Fruit fly (Drosophila melanogaster) whole organism, embryonic: ENCODE results near the gene CG32137.

ENCODE experiments used
- CG10654 ChIP-seq: fragments of 200-800 bp; sonication (Bioruptor generic); optimal IDR thresholded peaks from 2 replicates; lab custom pipeline; 2016; ENCODE audit warnings: missing biosample characterization, missing genetic modification characterization
- CG11085 ChIP-seq: fragments of 200-800 bp; sonication (Bioruptor generic); IDR thresholded peaks from 2 replicates; pipeline ENCODE4 v1.3.6; 2022; ENCODE audit warnings: missing biosample characterization, missing genetic modification characterization
- CG12744 ChIP-seq: fragments of 200-800 bp; sonication (Bioruptor generic); optimal IDR thresholded peaks from 2 replicates; lab custom pipeline; 2016; ENCODE audit warnings: missing biosample characterization, missing genetic modification characterization
- CG1529 ChIP-seq: fragments of 200-800 bp; sonication (Bioruptor generic); optimal IDR thresholded peaks from 3 replicates; lab custom pipeline; 2018; ENCODE audit warnings: missing biosample characterization, missing genetic modification characterization
- CG17359 ChIP-seq: fragments of 200-800 bp; sonication (Bioruptor generic); optimal IDR thresholded peaks from 3 replicates; lab custom pipeline; 2018; ENCODE audit warnings: missing biosample characterization, mild to moderate bottlenecking, missing genetic modification characterization, moderate library complexity
- CG18262 ChIP-seq: fragments of 200-800 bp; optimal IDR thresholded peaks from 3 replicates; lab custom pipeline; 2019; ENCODE audit warnings: missing biosample characterization, mild to moderate bottlenecking, missing genetic modification characterization, moderate library complexity
- CG18619 ChIP-seq: fragments of 200-800 bp; sonication (Bioruptor generic); optimal IDR thresholded peaks from 3 replicates; lab custom pipeline; 2017; ENCODE audit warnings: missing biosample characterization, mild to moderate bottlenecking, missing genetic modification characterization
- CG2875 ChIP-seq: fragments of 200-800 bp; sonication (Bioruptor generic); optimal IDR thresholded peaks from 2 replicates; lab custom pipeline; 2017; ENCODE audit warnings: missing biosample characterization, mild to moderate bottlenecking, missing genetic modification characterization, missing genetic modification reagents
- CG30431 ChIP-seq: fragments of 200-800 bp; sonication (Bioruptor generic); optimal IDR thresholded peaks from 2 replicates; lab custom pipeline; 2017; ENCODE audit warnings: missing biosample characterization, missing genetic modification characterization
- CG31224 ChIP-seq: fragments of 200-800 bp; sonication (Bioruptor generic); IDR thresholded peaks from 2 replicates; pipeline ENCODE4 v1.3.6; 2022; ENCODE audit warnings: missing biosample characterization, missing genetic modification characterization
- CG31365 ChIP-seq: fragments of 200-800 bp; sonication (Bioruptor generic); optimal IDR thresholded peaks from 2 replicates; lab custom pipeline; 2018; ENCODE audit warnings: missing biosample characterization, mild to moderate bottlenecking, missing genetic modification characterization
- CG4854 ChIP-seq: fragments of 200-800 bp; sonication (Bioruptor generic); optimal IDR thresholded peaks from 2 replicates; lab custom pipeline; 2016; ENCODE audit warnings: missing biosample characterization, missing genetic modification characterization, inconsistent platforms
- CG5180 ChIP-seq: fragments of 200-800 bp; sonication (Bioruptor generic); optimal IDR thresholded peaks from 3 replicates; lab custom pipeline; 2017; ENCODE audit warnings: missing biosample characterization, missing genetic modification characterization, mild to moderate bottlenecking, moderate library complexity, missing genetic modification reagents
- CG6175 ChIP-seq: fragments of 200-800 bp; sonication (Bioruptor generic); IDR thresholded peaks from 3 replicates; pipeline ENCODE4 v1.3.6; 2022; ENCODE audit warnings: missing biosample characterization, missing genetic modification characterization
- CG6683 ChIP-seq: fragments of 200-800 bp; sonication (Bioruptor generic); optimal IDR thresholded peaks from 2 replicates; lab custom pipeline; 2017; ENCODE audit warnings: missing biosample characterization, mild to moderate bottlenecking, missing genetic modification characterization, missing genetic modification reagents
- CG6791 ChIP-seq: fragments of 200-800 bp; sonication (Bioruptor generic); IDR thresholded peaks from 3 replicates; pipeline ENCODE4 v1.3.6; 2022; ENCODE audit warnings: missing biosample characterization, missing genetic modification characterization; ENCODE audit not compliant: partially characterized antibody
- CG7372 ChIP-seq: fragments of 200-800 bp; sonication (Bioruptor generic); IDR thresholded peaks from 2 replicates; pipeline ENCODE4 v1.3.6; 2022; ENCODE audit warnings: missing biosample characterization, missing genetic modification characterization
- CG7786 ChIP-seq: fragments of 200-800 bp; sonication (Bioruptor generic); optimal IDR thresholded peaks from 2 replicates; lab custom pipeline; 2016; ENCODE audit warnings: missing biosample characterization, missing genetic modification characterization
- CG9609 ChIP-seq: fragments of 200-800 bp; sonication (Bioruptor generic); optimal IDR thresholded peaks from 3 replicates; lab custom pipeline; 2016; ENCODE audit warnings: missing biosample characterization, missing genetic modification characterization
- CG9797 ChIP-seq: fragments of 200-800 bp; sonication (Bioruptor generic); optimal IDR thresholded peaks from 3 replicates; lab custom pipeline; 2018; ENCODE audit warnings: missing biosample characterization, mild to moderate bottlenecking, missing genetic modification characterization
- CrebB ChIP-seq: fragments of 200-800 bp; sonication (Bioruptor generic); optimal IDR thresholded peaks from 3 replicates; lab custom pipeline; 2018; ENCODE audit warnings: missing biosample characterization, mild to moderate bottlenecking, missing genetic modification characterization
- D19A ChIP-seq: fragments of 200-800 bp; optimal IDR thresholded peaks from 3 replicates; lab custom pipeline; 2019; ENCODE audit warnings: missing biosample characterization, mild to moderate bottlenecking, missing genetic modification characterization, moderate library complexity
- Drgx ChIP-seq: fragments of 200-800 bp; sonication (Bioruptor generic); IDR thresholded peaks from 2 replicates; pipeline ENCODE4 v1.3.6; 2022; ENCODE audit warnings: missing biosample characterization, missing genetic modification characterization
- ERR ChIP-seq: fragments of 200-800 bp; sonication (Bioruptor generic); optimal IDR thresholded peaks from 2 replicates; lab custom pipeline; 2016; ENCODE audit warnings: missing biosample characterization, missing genetic modification characterization
- GATAe ChIP-seq: fragments of 200-800 bp; sonication (Bioruptor generic); conservative IDR thresholded peaks from 2 replicates; pipeline ENCODE4 v1.3.6; 2022; ENCODE audit warnings: missing biosample characterization, missing genetic modification characterization
- HLHmδ ChIP-seq: fragments of 200-800 bp; sonication (Bioruptor generic); optimal IDR thresholded peaks from 2 replicates; lab custom pipeline; 2018; ENCODE audit warnings: missing biosample characterization, mild to moderate bottlenecking, missing genetic modification characterization, moderate library complexity
- Hmr ChIP-seq: fragments of 200-800 bp; sonication (Bioruptor generic); optimal IDR thresholded peaks from 3 replicates; lab custom pipeline; 2017; ENCODE audit warnings: mild to moderate bottlenecking, missing biosample characterization, missing genetic modification reagents, missing genetic modification characterization
- Lpt ChIP-seq: fragments of >200 bp; optimal IDR thresholded peaks from 2 replicates; lab custom pipeline; 2018; ENCODE audit warnings: missing biosample characterization, missing genetic modification characterization
- Mes4 ChIP-seq: fragments of 200-800 bp; sonication (Bioruptor generic); optimal IDR thresholded peaks from 2 replicates; lab custom pipeline; 2016; ENCODE audit warnings: missing biosample characterization, missing genetic modification characterization
- Nf-YB ChIP-seq: fragments of 200-800 bp; sonication (Bioruptor generic); optimal IDR thresholded peaks from 3 replicates; lab custom pipeline; 2019; ENCODE audit warnings: missing biosample characterization, mild to moderate bottlenecking, missing genetic modification characterization, moderate library complexity
- Optix ChIP-seq: fragments of 200-800 bp; sonication (Bioruptor generic); IDR thresholded peaks from 3 replicates; pipeline ENCODE4 v1.3.6; 2022; ENCODE audit warnings: missing biosample characterization, missing genetic modification characterization
- Usf ChIP-seq: fragments of 200-800 bp; sonication (Bioruptor generic); optimal IDR thresholded peaks from 2 replicates; lab custom pipeline; 2017; ENCODE audit warnings: missing genotype, missing biosample characterization, missing genetic modification characterization
- Vsx1 ChIP-seq: fragments of 200-800 bp; sonication (Bioruptor generic); optimal IDR thresholded peaks from 2 replicates; lab custom pipeline; 2017; ENCODE audit warnings: missing biosample characterization, mild to moderate bottlenecking, missing genetic modification characterization, missing genetic modification reagents
- al ChIP-seq: fragments of 200-800 bp; sonication (Bioruptor generic); IDR thresholded peaks from 2 replicates; pipeline ENCODE4 v1.3.6; 2022; ENCODE audit warnings: missing biosample characterization, missing genetic modification characterization
- cad ChIP-seq: fragments of >200 bp; optimal IDR thresholded peaks from 2 replicates; lab custom pipeline; 2017; ENCODE audit warnings: missing biosample characterization, missing genetic modification characterization
- crc ChIP-seq: fragments of 200-800 bp; sonication (Bioruptor generic); optimal IDR thresholded peaks from 2 replicates; lab custom pipeline; 2016; ENCODE audit warnings: missing biosample characterization, missing genetic modification characterization
- crol ChIP-seq: fragments of 200-800 bp; sonication (Bioruptor generic); IDR thresholded peaks from 2 replicates; pipeline ENCODE4 v1.3.6; 2022; ENCODE audit warnings: missing biosample characterization, missing genetic modification characterization
- da ChIP-seq: fragments of 200-800 bp; sonication (Bioruptor generic); optimal IDR thresholded peaks from 2 replicates; lab custom pipeline; 2016; ENCODE audit warnings: missing biosample characterization, missing genetic modification characterization
- en ChIP-seq: fragments of 200-800 bp; sonication (Bioruptor generic); optimal IDR thresholded peaks from 2 replicates; lab custom pipeline; 2016; ENCODE audit warnings: missing biosample characterization, missing genetic modification characterization
- ewg ChIP-seq: fragments of 200-800 bp; sonication (Bioruptor generic); optimal IDR thresholded peaks from 3 replicates; lab custom pipeline; 2017; ENCODE audit warnings: mild to moderate bottlenecking, missing biosample characterization, missing genetic modification reagents, missing genetic modification characterization
- fd3F ChIP-seq: fragments of 200-800 bp; sonication (Bioruptor generic); optimal IDR thresholded peaks from 2 replicates; lab custom pipeline; 2018; ENCODE audit warnings: missing biosample characterization, mild to moderate bottlenecking, missing genetic modification characterization, moderate library complexity
- ftz-f1 ChIP-seq: fragments of 200-800 bp; sonication (Bioruptor generic); optimal IDR thresholded peaks from 2 replicates; lab custom pipeline; 2016; ENCODE audit warnings: missing biosample characterization, missing genetic modification characterization
- jumu ChIP-seq: fragments of 200-800 bp; sonication (Bioruptor generic); optimal IDR thresholded peaks from 3 replicates; lab custom pipeline; 2016; ENCODE audit warnings: missing biosample characterization, missing genetic modification characterization
- kay ChIP-seq: fragments of 200-800 bp; sonication (Bioruptor generic); optimal IDR thresholded peaks from 2 replicates; lab custom pipeline; 2016; ENCODE audit warnings: missing biosample characterization, missing genetic modification characterization
- kni ChIP-seq: fragments of 200-800 bp; sonication (Bioruptor generic); optimal IDR thresholded peaks from 3 replicates; lab custom pipeline; 2017; ENCODE audit warnings: mild to moderate bottlenecking, missing biosample characterization, missing genetic modification reagents, missing genetic modification characterization
- knrl ChIP-seq: fragments of 200-800 bp; sonication (Bioruptor generic); IDR thresholded peaks from 3 replicates; pipeline ENCODE4 v1.3.6; 2022; ENCODE audit warnings: missing biosample characterization, missing genetic modification characterization; ENCODE audit not compliant: partially characterized antibody
- maf-S ChIP-seq: fragments of 200-800 bp; sonication (Bioruptor generic); optimal IDR thresholded peaks from 2 replicates; lab custom pipeline; 2016; ENCODE audit warnings: missing biosample characterization, missing genetic modification characterization
- ranshi ChIP-seq: fragments of 200-800 bp; sonication (Bioruptor generic); IDR thresholded peaks from 2 replicates; pipeline ENCODE4 v1.3.6; 2022; ENCODE audit warnings: missing biosample characterization, missing genetic modification characterization
- sens ChIP-seq: fragments of 200-800 bp; sonication (Bioruptor generic); peaks from one replicate; lab custom pipeline; 2016; ENCODE audit warnings: missing biosample characterization, missing genetic modification characterization
- sens-2 ChIP-seq: fragments of 200-800 bp; sonication (Bioruptor generic); IDR thresholded peaks from 2 replicates; pipeline ENCODE4 v1.3.6; 2022; ENCODE audit warnings: missing biosample characterization, missing genetic modification characterization
- stc ChIP-seq: fragments of 200-800 bp; sonication (Bioruptor generic); IDR thresholded peaks from 2 replicates; pipeline ENCODE4 v1.3.6; 2022; ENCODE audit warnings: missing biosample characterization, missing genetic modification characterization
- usp ChIP-seq: fragments of >200 bp; optimal IDR thresholded peaks from 2 replicates; lab custom pipeline; 2017; ENCODE audit warnings: missing biosample characterization, missing genetic modification characterization

The CG32137 gene

DNA sequence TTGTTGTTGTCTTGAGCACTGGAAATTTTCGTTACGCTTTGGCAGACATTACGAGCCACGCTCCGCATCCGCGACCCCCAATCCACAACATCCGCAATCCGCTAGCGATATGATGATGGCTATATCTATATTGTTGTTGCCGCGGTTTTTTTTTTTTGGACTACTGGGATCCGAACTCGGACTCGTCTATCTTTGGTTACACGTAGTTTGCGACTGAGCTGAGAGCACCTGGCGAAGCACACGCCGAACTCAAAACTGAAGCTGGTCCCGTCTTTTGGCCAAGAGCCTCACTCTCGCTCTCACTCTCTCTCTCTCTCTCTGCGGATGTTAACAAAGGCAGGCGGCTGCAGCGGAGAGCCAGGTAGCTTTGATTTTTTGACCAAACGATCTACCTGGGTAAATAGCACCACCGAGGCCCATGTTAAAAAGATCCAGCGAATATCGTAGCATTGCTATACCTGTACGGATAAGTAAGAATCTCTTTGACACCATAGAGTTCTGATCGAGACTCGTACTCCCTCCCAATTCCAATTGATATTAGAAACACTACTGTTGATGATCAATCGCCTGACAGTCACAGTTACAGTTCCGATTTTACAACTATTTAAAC is 13.8 kb upstream of the CG32137 start, which contains the start of gene Rgl (continued):
- TF ChIP-seq crc (no peak), HLHmδ (GFP tag; lab: Kevin White, UChicago) (peak; percentile 57), crol (GFP tag; lab: Robert Waterston, UW) (peak; percentile 25; the same call in 1 of the 2 replicates), CG30431 (no peak), CG5180 (GFP tag; lab: Kevin White, UChicago) (no peak), stc (GFP tag; lab: Robert Waterston, UW) (no peak), CrebB (tag; lab: Kevin White, UChicago) (peak; percentile 1), CG7786 (GFP tag; lab: Kevin White, UChicago) (no peak), sens (GFP tag; lab: Kevin White, UChicago) (peak; percentile 65), ftz-f1 (no peak), CG31365 (no peak), Usf (no peak), CG7372 (GFP tag; lab: Robert Waterston, UW) (no peak), CG1529 (GFP tag; lab: Kevin White, UChicago) (no peak), CG6175 (GFP tag; lab: Robert Waterston, UW) (no peak), Hmr (GFP tag; lab: Kevin White, UChicago) (no peak), ERR (no peak), Mes4 (GFP tag; lab: Kevin White, UChicago) (no peak), CG9609 (GFP tag; lab: Kevin White, UChicago) (no peak), CG6683 (GFP tag; lab: Kevin White, UChicago) (no peak), maf-S (GFP tag; lab: Kevin White, UChicago) (no peak), CG10654 (GFP tag; lab: Kevin White, UChicago) (no peak), Lpt (GFP tag; lab: Kevin White, UChicago) (no peak), CG4854 (GFP tag; lab: Kevin White, UChicago) (no peak), ewg (GFP tag; lab: Kevin White, UChicago) (no peak), CG18262 (tag; lab: Kevin White, UChicago) (no peak), CG2875 (GFP tag; lab: Kevin White, UChicago) (no peak), CG18619 (GFP tag; lab: Kevin White, UChicago) (no peak), Vsx1 (GFP tag; lab: Kevin White, UChicago) (no peak), kay (GFP tag; lab: Kevin White, UChicago) (no peak), fd3F (GFP tag; lab: Kevin White, UChicago) (no peak), D19A (tag; lab: Kevin White, UChicago) (no peak), GATAe (GFP tag; lab: Robert Waterston, UW) (no peak), ranshi (GFP tag; lab: Robert Waterston, UW) (peak; percentile 51; the same call in 1 of the 2 replicates), usp (GFP tag; lab: Kevin White, UChicago) (no peak), Nf-YB (GFP tag; lab: Kevin White, UChicago) (no peak), en (no peak), cad (GFP tag; lab: Kevin White, UChicago) (no peak), CG9797 (GFP tag; lab: Kevin White, UChicago) (no peak), Drgx (peak; percentile 18; the same call in 1 of the 2 replicates), CG17359 (tag; lab: Kevin White, UChicago) (no peak), da (GFP tag; lab: Kevin White, UChicago) (no peak), jumu (GFP tag; lab: Kevin White, UChicago) (no peak), CG6791 (GFP tag; lab: Robert Waterston, UW) (no peak), CG31224 (GFP tag; lab: Robert Waterston, UW) (no peak), CG12744 (GFP tag; lab: Kevin White, UChicago) (no peak), kni (GFP tag; lab: Kevin White, UChicago) (no peak), CG11085 (GFP tag; lab: Robert Waterston, UW) (no peak), Optix (GFP tag; lab: Robert Waterston, UW) (no peak), knrl (GFP tag; lab: Robert Waterston, UW) (no peak), sens-2 (GFP tag; lab: Robert Waterston, UW) (no peak), al (GFP tag; lab: Robert Waterston, UW) (no peak)
